Fruit fly (Drosophila melanogaster): ENCODE data around the gene CBP.

The CBP gene

DNA sequence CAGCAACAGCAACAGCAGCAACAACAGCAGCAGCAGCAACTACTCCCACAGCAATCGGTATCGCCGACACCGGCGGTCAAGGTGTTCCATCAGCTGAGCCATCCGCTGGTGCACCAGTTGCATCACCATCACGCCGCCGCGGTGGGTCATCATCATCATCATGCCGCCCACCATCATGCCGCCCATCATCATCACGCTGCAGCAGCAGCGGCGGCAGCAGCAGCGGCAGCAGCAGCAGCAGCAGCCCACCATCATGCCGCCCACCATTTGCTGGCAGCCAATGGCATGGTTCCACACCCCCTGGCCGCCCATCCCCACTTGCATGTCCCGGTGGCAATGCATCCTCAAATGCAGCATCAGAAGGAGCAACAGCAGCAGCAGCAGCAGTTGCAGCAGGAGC is 28.4 kb upstream of the CBP start:
- no peak for TF ChIP-seq net (GFP tag; optimal IDR thresholded peaks at IDR 0.05)
- no peak for TF ChIP-seq CG3032 (tag; optimal IDR thresholded peaks at IDR 0.05)
- no peak for TF ChIP-seq CG34406 (GFP tag; optimal IDR thresholded peaks at IDR 0.05)
- no peak for TF ChIP-seq topi (GFP tag; optimal IDR thresholded peaks at IDR 0.05)
- no peak for TF ChIP-seq Ets96B (tag; optimal IDR thresholded peaks at IDR 0.05)
- no peak for TF ChIP-seq salr (GFP tag; optimal IDR thresholded peaks at IDR 0.05)
- TF ChIP-seq CG8119 (GFP tag; IDR thresholded peaks at IDR 0.05) = no peak
- no peak for TF ChIP-seq ss (GFP tag; optimal IDR thresholded peaks at IDR 0.05)
- TF ChIP-seq CG8632 (GFP tag; optimal IDR thresholded peaks at IDR 0.05) = no peak
- no peak for TF ChIP-seq dac (GFP tag; optimal IDR thresholded peaks at IDR 0.05)
- no peak for TF ChIP-seq CG6792 (GFP tag; optimal IDR thresholded peaks at IDR 0.05)
- TF ChIP-seq CG16779 (tag; optimal IDR thresholded peaks at IDR 0.05) = no peak
- no peak for TF ChIP-seq fd59A (GFP tag; optimal IDR thresholded peaks at IDR 0.05)
- no peak for TF ChIP-seq fd85E (GFP tag; optimal IDR thresholded peaks at IDR 0.05)
- no peak for TF ChIP-seq CG11762 (GFP tag; optimal IDR thresholded peaks at IDR 0.05; ENCODE audit: insufficient read depth)
- no peak for TF ChIP-seq CG6276 (GFP tag; optimal IDR thresholded peaks at IDR 0.05)
- TF ChIP-seq Hr4 (GFP tag; optimal IDR thresholded peaks at IDR 0.05) = no peak
- no peak for TF ChIP-seq Sox102F (GFP tag; optimal IDR thresholded peaks at IDR 0.05)
- TF ChIP-seq CG7368 (GFP tag; optimal IDR thresholded peaks at IDR 0.05) = no peak

DNA sequence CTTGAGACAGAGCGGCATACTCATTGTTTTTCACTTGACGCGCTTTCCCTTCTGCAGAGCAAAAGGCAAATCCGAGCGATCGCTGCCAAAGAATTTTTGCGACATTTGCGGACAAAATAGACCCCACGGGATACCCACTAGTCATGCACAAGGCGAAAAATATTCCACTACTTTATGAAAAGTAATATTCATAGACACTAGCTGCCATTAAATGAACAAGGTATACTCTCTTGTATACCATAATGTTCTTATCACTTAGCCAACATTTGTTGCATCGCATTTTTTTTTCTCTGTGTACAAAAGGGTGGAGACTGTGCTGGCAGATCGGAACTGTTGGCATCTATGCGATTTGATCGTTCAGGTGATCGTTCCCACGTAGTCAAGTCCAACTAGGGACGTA is 24.7 kb upstream of the CBP start:
- TF ChIP-seq CG8319 (GFP tag; optimal IDR thresholded peaks at IDR 0.05) (no peak), lz (GFP tag; optimal IDR thresholded peaks at IDR 0.05) (no peak), CG8119 (GFP tag; IDR thresholded peaks at IDR 0.05) (peak; percentile 47; the same call in 2 of the 3 replicates), CG6854 (GFP tag; optimal IDR thresholded peaks at IDR 0.05) (no peak), CG32006 (GFP tag; optimal IDR thresholded peaks at IDR 0.05) (peak; percentile 28), Eip78C (GFP tag) (peak; percentile 66), Lpt (GFP tag; optimal IDR thresholded peaks at IDR 0.05) (peak; percentile 34), CG10669 (GFP tag; optimal IDR thresholded peaks at IDR 0.05) (no peak), Met (GFP tag; optimal IDR thresholded peaks at IDR 0.05) (no peak), dac (GFP tag; optimal IDR thresholded peaks at IDR 0.05) (no peak), CG11294 (GFP tag; IDR thresholded peaks at IDR 0.05) (peak; percentile 41; the same call in 1 of the 2 replicates), fd59A (GFP tag; optimal IDR thresholded peaks at IDR 0.05) (no peak), Smox (GFP tag; optimal IDR thresholded peaks at IDR 0.05) (no peak), pdm3 (GFP tag; optimal IDR thresholded peaks at IDR 0.05) (peak; percentile 17), CG6276 (GFP tag; optimal IDR thresholded peaks at IDR 0.05) (peak; percentile 9), CG11762 (GFP tag; optimal IDR thresholded peaks at IDR 0.05; ENCODE audit: insufficient read depth) (no peak), Eip75B (GFP tag; optimal IDR thresholded peaks at IDR 0.05) (no peak), CG15336 (GFP tag; IDR thresholded peaks at IDR 0.05) (peak; percentile 63), CG8632 (GFP tag; optimal IDR thresholded peaks at IDR 0.05) (no peak), CG7368 (GFP tag; optimal IDR thresholded peaks at IDR 0.05) (no peak), CG4318 (GFP tag; optimal IDR thresholded peaks at IDR 0.05) (no peak), Hr38 (GFP tag; optimal IDR thresholded peaks at IDR 0.05) (no peak), Ets96B (tag; optimal IDR thresholded peaks at IDR 0.05) (no peak), eg (GFP tag; IDR thresholded peaks at IDR 0.05) (peak; percentile 63), cyc (GFP tag; optimal IDR thresholded peaks at IDR 0.05) (no peak), Hr39 (GFP tag; optimal IDR thresholded peaks at IDR 0.05) (no peak), CG9139 (GFP tag; optimal IDR thresholded peaks at IDR 0.05) (no peak), vri (GFP tag; optimal IDR thresholded peaks at IDR 0.05) (no peak), Hr4 (GFP tag; optimal IDR thresholded peaks at IDR 0.05) (peak; percentile 45), svp (GFP tag) (no peak), salr (GFP tag; optimal IDR thresholded peaks at IDR 0.05) (peak in 1 of 2 experiments; percentile 36), acj6 (GFP tag; optimal IDR thresholded peaks at IDR 0.05) (no peak), achi (GFP tag; optimal IDR thresholded peaks at IDR 0.05) (no peak), fd85E (GFP tag; optimal IDR thresholded peaks at IDR 0.05) (no peak), CG10631 (GFP tag; optimal IDR thresholded peaks at IDR 0.05) (peak; percentile 31), Eip93F (GFP tag; optimal IDR thresholded peaks at IDR 0.05) (no peak), CG6163 (GFP tag; IDR thresholded peaks at IDR 0.05) (peak; percentile 38; the same call in 1 of the 3 replicates), Gug (GFP tag; IDR thresholded peaks at IDR 0.05) (0 out of 2 replicates have a peak, but pooled peaks have one; percentile 29), net (GFP tag; optimal IDR thresholded peaks at IDR 0.05) (peak; percentile 21), Ets21C (GFP tag; optimal IDR thresholded peaks at IDR 0.05) (no peak)

Measured in whole organism, prepupa.